Fruit fly (Drosophila melanogaster): ENCODE results near the gene Tep2.

DNA sequence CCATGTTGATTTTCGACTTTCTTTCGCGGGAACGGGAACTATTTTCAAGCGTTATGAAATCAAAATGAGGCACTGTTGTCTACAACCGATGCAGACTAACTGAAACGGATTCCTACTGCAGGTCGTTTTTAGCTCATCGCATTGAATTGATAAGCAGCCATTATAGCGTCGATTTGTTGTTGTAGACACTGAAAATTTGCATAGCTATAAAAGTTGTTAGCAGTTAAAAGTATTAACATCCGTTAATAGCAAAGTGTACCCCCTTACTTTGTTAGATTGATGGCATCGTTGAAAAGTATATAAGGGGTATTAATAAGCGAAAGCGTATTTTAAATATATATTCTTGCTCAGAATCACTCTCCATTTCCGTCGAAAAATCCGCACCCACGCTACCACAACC is 18.0 kb upstream of the Tep2 start, which contains the start of gene CG13793:
- TF ChIP-seq h (optimal IDR thresholded peaks at IDR 0.05): no peak
- TF ChIP-seq psq (optimal IDR thresholded peaks at IDR 0.05): no peak
- TF ChIP-seq ttk (optimal IDR thresholded peaks at IDR 0.05): no peak
- no peak for TF ChIP-seq Sin3A (optimal IDR thresholded peaks at IDR 0.05)

Data from Kc167 (cell line).